Fruit fly (Drosophila melanogaster): ENCODE data around the gene CG32091.

dm6 chr3L:11684522-11684851 is 53.3 kb downstream of the CG32091 start:
- TF ChIP-seq sd (tag; optimal IDR thresholded peaks at IDR 0.05) (no peak), ase (GFP tag; IDR thresholded peaks at IDR 0.05) (no peak), CG9437 (GFP tag; optimal IDR thresholded peaks at IDR 0.05) (no peak), bcd (GFP tag; optimal IDR thresholded peaks at IDR 0.05) (no peak), shn (GFP tag; optimal IDR thresholded peaks at IDR 0.05) (no peak), repo (GFP tag; optimal IDR thresholded peaks at IDR 0.05) (no peak), Nf-YB (GFP tag; optimal IDR thresholded peaks at IDR 0.05) (no peak), CG1233 (GFP tag; optimal IDR thresholded peaks at IDR 0.05) (no peak)
